Fruit fly (Drosophila melanogaster) whole organism, larva: ENCODE measurements around the gene bi.

Experiments
- noc ChIP-seq: fragments of 200-800 bp; sonication (Bioruptor generic); optimal IDR thresholded peaks from 3 replicates; lab custom pipeline; 2019; ENCODE audit warnings: missing biosample characterization, mild to moderate bottlenecking, missing genetic modification characterization, moderate library complexity

Gene bi

dm6 chrX:4412546-4412945, at the start of gene bi:
Gene bi, plus strand, starts transcription at chrX:4412856.
- no peak for TF ChIP-seq noc (tag; lab: Kevin White, UChicago)

dm6 chrX:4366196-4366595, 46.5 kb upstream of the bi start, which contains the start of gene CG3626:
Gene CG3626, plus strand, starts transcription at chrX:4366417.
- TF ChIP-seq noc (tag; lab: Kevin White, UChicago), result no peak

dm6 chrX:4375574-4375973, 37.1 kb upstream of the bi start:
- no peak for TF ChIP-seq noc (tag; lab: Kevin White, UChicago)

- no peak for TF ChIP-seq noc (tag; lab: Kevin White, UChicago)
Measured at dm6 chrX:4380381-4380780, 32.3 kb upstream of the bi start.

dm6 chrX:4381113-4381512, 31.5 kb upstream of the bi start:
- TF ChIP-seq noc (tag; lab: Kevin White, UChicago), result no peak

dm6 chrX:4391326-4391761, 21.3 kb upstream of the bi start:
- TF ChIP-seq noc (tag; lab: Kevin White, UChicago), result no peak

- no peak for TF ChIP-seq noc (tag; lab: Kevin White, UChicago)
Measured at dm6 chrX:4399700-4400099, 13.0 kb upstream of the bi start.

- TF ChIP-seq noc (tag; lab: Kevin White, UChicago), result no peak
Measured at dm6 chrX:4401540-4402138, 11.0 kb upstream of the bi start.

- TF ChIP-seq noc (tag; lab: Kevin White, UChicago), result no peak
Measured at dm6 chrX:4411405-4411993, 1.2 kb upstream of the bi start.

dm6 chrX:4413146-4413545, 490 bp downstream of the bi start:
- no peak for TF ChIP-seq noc (tag; lab: Kevin White, UChicago)

dm6 chrX:4420099-4420695, 7.5 kb downstream of the bi start:
- no peak for TF ChIP-seq noc (tag; lab: Kevin White, UChicago)

dm6 chrX:4422074-4422473, 9.4 kb downstream of the bi start:
- no peak for TF ChIP-seq noc (tag; lab: Kevin White, UChicago)

- no peak for TF ChIP-seq noc (tag; lab: Kevin White, UChicago)
Measured at dm6 chrX:4423837-4424449, 11.3 kb downstream of the bi start.

dm6 chrX:4425016-4425415, 12.4 kb downstream of the bi start:
- TF ChIP-seq noc (tag; lab: Kevin White, UChicago), result no peak

- TF ChIP-seq noc (tag; lab: Kevin White, UChicago), result peak; percentile 9
Measured at dm6 chrX:4426740-4427338, 14.2 kb downstream of the bi start.
